Worm (Caenorhabditis elegans) whole organism, late embryonic: ENCODE results near the gene srxa-13.
A peak's percentile ranks its signal among the peaks of the same experiment; 100 is the strongest.

ENCODE experiments used
- Y22D7AL.16 ChIP-seq: sonication (generic microtip); optimal IDR thresholded peaks from 2 replicates; lab custom pipeline; 2016; ENCODE audit warnings: missing genetic modification characterization, missing compliant biosample characterization
- ahr-1 ChIP-seq: sonication (generic microtip); optimal IDR thresholded peaks from 2 replicates; lab custom pipeline; 2016; ENCODE audit warnings: missing genetic modification characterization, missing compliant biosample characterization
- ceh-14 ChIP-seq: sonication (generic microtip); optimal IDR thresholded peaks from 2 replicates; lab custom pipeline; 2016; ENCODE audit warnings: missing genotype, missing genetic modification characterization, missing compliant biosample characterization
- ceh-18 ChIP-seq: sonication (generic microtip); optimal IDR thresholded peaks from 2 replicates; lab custom pipeline; 2016; ENCODE audit warnings: missing genetic modification characterization, missing compliant biosample characterization
- ceh-2 ChIP-seq: sonication (generic microtip); optimal IDR thresholded peaks from 2 replicates; lab custom pipeline; 2016; ENCODE audit warnings: missing genotype, missing genetic modification characterization, missing compliant biosample characterization
- ceh-22 ChIP-seq: sonication (generic microtip); optimal IDR thresholded peaks from 2 replicates; lab custom pipeline; 2017; ENCODE audit warnings: missing biosample characterization, missing genetic modification characterization
- ceh-30 ChIP-seq: fragments of 150-350 bp; optimal IDR thresholded peaks from 2 replicates; lab custom pipeline; 2014; ENCODE audit warnings: missing biosample characterization, missing genetic modification characterization
- ceh-31 ChIP-seq: sonication (generic microtip); optimal IDR thresholded peaks from 2 replicates; lab custom pipeline; 2016; ENCODE audit warnings: missing genetic modification characterization, missing compliant biosample characterization
- ceh-34 ChIP-seq: sonication (generic microtip); optimal IDR thresholded peaks from 2 replicates; lab custom pipeline; 2016; ENCODE audit warnings: mild to moderate bottlenecking, missing genetic modification characterization, missing compliant biosample characterization
- dmd-4 ChIP-seq: sonication (generic microtip); optimal IDR thresholded peaks from 2 replicates; lab custom pipeline; 2016; ENCODE audit warnings: borderline replicate concordance, missing genetic modification characterization, missing compliant biosample characterization
- dve-1 ChIP-seq: sonication (generic microtip); optimal IDR thresholded peaks from 2 replicates; lab custom pipeline; 2017; ENCODE audit warnings: antibody characterized with exemption, mild to moderate bottlenecking, missing genetic modification characterization, missing compliant biosample characterization
- elt-2 ChIP-seq: sonication (generic microtip); optimal IDR thresholded peaks from 2 replicates; lab custom pipeline; 2016; ENCODE audit warnings: missing genetic modification reagents, missing genetic modification characterization, missing compliant biosample characterization
- eyg-1 ChIP-seq: sonication (generic microtip); optimal IDR thresholded peaks from 2 replicates; lab custom pipeline; 2016; ENCODE audit warnings: missing genotype, missing genetic modification characterization, missing compliant biosample characterization
- fkh-6 ChIP-seq: sonication (generic microtip); optimal IDR thresholded peaks from 2 replicates; lab custom pipeline; 2016; ENCODE audit warnings: missing genetic modification characterization, missing compliant biosample characterization
- gmeb-2 ChIP-seq: sonication (generic microtip); optimal IDR thresholded peaks from 2 replicates; lab custom pipeline; 2016; ENCODE audit warnings: missing genetic modification characterization, inconsistent platforms, missing compliant biosample characterization
- hlh-15 ChIP-seq: sonication (generic microtip); optimal IDR thresholded peaks from 2 replicates; lab custom pipeline; 2016; ENCODE audit warnings: missing genetic modification characterization, missing compliant biosample characterization
- hlh-30 ChIP-seq: sonication (generic microtip); optimal IDR thresholded peaks from 2 replicates; lab custom pipeline; 2017; ENCODE audit warnings: antibody characterized with exemption, missing genetic modification characterization, missing compliant biosample characterization; ENCODE audit not compliant: insufficient read depth
- hlh-6 ChIP-seq: sonication (generic microtip); optimal IDR thresholded peaks from 2 replicates; lab custom pipeline; 2016; ENCODE audit warnings: missing genotype, missing genetic modification characterization, missing compliant biosample characterization
- lin-11 ChIP-seq: fragments of 200-800 bp; sonication (Bioruptor generic); optimal IDR thresholded peaks from 2 replicates; lab custom pipeline; 2018; ENCODE audit warnings: mild to moderate bottlenecking, missing genetic modification characterization, missing compliant biosample characterization
- mec-3 ChIP-seq: sonication (generic microtip); optimal IDR thresholded peaks from 2 replicates; lab custom pipeline; 2016; ENCODE audit warnings: borderline replicate concordance, missing genetic modification characterization, missing compliant biosample characterization
- nhr-11 ChIP-seq: fragments of 150-350 bp; optimal IDR thresholded peaks from 2 replicates; lab custom pipeline; 2014; ENCODE audit warnings: missing biosample characterization, missing genetic modification characterization
- nhr-232 ChIP-seq: sonication (generic microtip); optimal IDR thresholded peaks from 2 replicates; lab custom pipeline; 2016; ENCODE audit warnings: missing genetic modification characterization, missing compliant biosample characterization
- npax-4 ChIP-seq: sonication (generic microtip); optimal IDR thresholded peaks from 2 replicates; lab custom pipeline; 2016; ENCODE audit warnings: missing genetic modification characterization, missing compliant biosample characterization
- odd-2 ChIP-seq: sonication (generic microtip); optimal IDR thresholded peaks from 2 replicates; lab custom pipeline; 2017; ENCODE audit warnings: antibody characterized with exemption, mild to moderate bottlenecking, missing genetic modification characterization, missing compliant biosample characterization
- pag-3 ChIP-seq: sonication (generic microtip); optimal IDR thresholded peaks from 2 replicates; lab custom pipeline; 2016; ENCODE audit warnings: missing compliant biosample characterization, missing genetic modification characterization, borderline replicate concordance
- pat-9 ChIP-seq: fragments of 200-800 bp; sonication (Bioruptor generic); optimal IDR thresholded peaks from 2 replicates; lab custom pipeline; 2018; ENCODE audit warnings: mild to moderate bottlenecking, missing genetic modification characterization, moderate library complexity, missing compliant biosample characterization
- pax-1 ChIP-seq: fragments of 150-350 bp; optimal IDR thresholded peaks from 2 replicates; lab custom pipeline; 2014; ENCODE audit warnings: missing biosample characterization, missing genetic modification characterization
- pha-2 ChIP-seq: sonication (generic microtip); optimal IDR thresholded peaks from 2 replicates; lab custom pipeline; 2017; ENCODE audit warnings: mild to moderate bottlenecking, missing genetic modification characterization, missing compliant biosample characterization
- pha-4 ChIP-seq: fragments of 150-350 bp; optimal IDR thresholded peaks from 2 replicates; lab custom pipeline; 2018; ENCODE audit warnings: missing biosample characterization, missing genetic modification reagents, missing genetic modification characterization
- pros-1 ChIP-seq: fragments of 150-350 bp; optimal IDR thresholded peaks from 2 replicates; lab custom pipeline; 2014; ENCODE audit warnings: missing biosample characterization, missing genetic modification reagents, missing genetic modification characterization
- sox-2 ChIP-seq: fragments of 200-800 bp; sonication (Bioruptor generic); IDR thresholded peaks from 2 replicates; pipeline ENCODE4 v1.3.6; 2022; ENCODE audit warnings: missing genetic modification reagents, missing genetic modification characterization, missing compliant biosample characterization
- sox-4 ChIP-seq: sonication (generic microtip); optimal IDR thresholded peaks from 2 replicates; lab custom pipeline; 2017; ENCODE audit warnings: mild to moderate bottlenecking, missing genetic modification characterization, inconsistent platforms, missing compliant biosample characterization
- syd-9 ChIP-seq: sonication (generic microtip); optimal IDR thresholded peaks from 2 replicates; lab custom pipeline; 2016; ENCODE audit warnings: mild to moderate bottlenecking, missing genetic modification characterization, moderate library complexity, missing compliant biosample characterization
- ttx-3 ChIP-seq: sonication (generic microtip); optimal IDR thresholded peaks from 2 replicates; lab custom pipeline; 2016; ENCODE audit warnings: missing genetic modification reagents, missing genetic modification characterization, missing compliant biosample characterization
- unc-42 ChIP-seq: sonication (generic microtip); optimal IDR thresholded peaks from 2 replicates; lab custom pipeline; 2016; ENCODE audit warnings: missing genotype, missing genetic modification characterization, missing compliant biosample characterization
- unc-55 ChIP-seq: sonication (generic microtip); optimal IDR thresholded peaks from 2 replicates; lab custom pipeline; 2017; ENCODE audit warnings: missing biosample characterization, missing genetic modification reagents, missing genetic modification characterization
- unc-86 ChIP-seq: sonication (generic microtip); optimal IDR thresholded peaks from 2 replicates; lab custom pipeline; 2016; ENCODE audit warnings: missing genetic modification characterization, missing compliant biosample characterization

The srxa-13 gene

ce11 chrV:13961927-13962419 lies 32.4 kb downstream of the srxa-13 start, which contains the start of the genes algn-13 and R10D12.13 (continued):
- TF ChIP-seq gmeb-2 (tag; lab: Kevin White, UChicago), result peak; percentile 72
- no peak for TF ChIP-seq pha-4
- peak; percentile 84 for TF ChIP-seq ceh-2 (tag; lab: Kevin White, UChicago)
- TF ChIP-seq hlh-30, result no peak
- peak; percentile 79 for TF ChIP-seq pha-2 (tag; lab: Kevin White, UChicago)
- peak; percentile 45 for TF ChIP-seq ceh-18 (tag; lab: Kevin White, UChicago)
- peak; percentile 90 for TF ChIP-seq ceh-14 (tag; lab: Kevin White, UChicago)
- no peak for TF ChIP-seq nhr-11 (tag; lab: Kevin White, UChicago)
- peak; percentile 81 for TF ChIP-seq ttx-3
- TF ChIP-seq unc-42 (tag; lab: Kevin White, UChicago), result peak; percentile 46
- TF ChIP-seq ceh-30 (tag; lab: Kevin White, UChicago), result no peak
- peak; percentile 60 for TF ChIP-seq npax-4 (tag; lab: Kevin White, UChicago)
- TF ChIP-seq lin-11 (tag; lab: Kevin White, UChicago), result peak; percentile 69
- TF ChIP-seq ceh-31 (tag; lab: Kevin White, UChicago), result peak; percentile 81
- no peak for TF ChIP-seq pag-3
- TF ChIP-seq pros-1, result no peak
- no peak for TF ChIP-seq ceh-22 (tag; lab: Kevin White, UChicago)

- TF ChIP-seq elt-2 (tag; lab: Kevin White, UChicago), result no peak
- TF ChIP-seq pax-1 (tag; lab: Kevin White, UChicago), result no peak
- no peak for TF ChIP-seq unc-55 (GFP tag; lab: Kevin White, UChicago)
- TF ChIP-seq sox-4 (tag; lab: Kevin White, UChicago), result no peak
- no peak for TF ChIP-seq pha-4
- no peak for TF ChIP-seq fkh-6 (tag; lab: Kevin White, UChicago)
- TF ChIP-seq syd-9 (tag; lab: Kevin White, UChicago), result no peak
- no peak for TF ChIP-seq mec-3
- TF ChIP-seq Y22D7AL.16 (tag; lab: Kevin White, UChicago), result no peak
- TF ChIP-seq nhr-232, result no peak
- no peak for TF ChIP-seq ceh-30 (tag; lab: Kevin White, UChicago)
- TF ChIP-seq pros-1, result no peak
Observed at ce11 chrV:13963279-13963976, 33.8 kb downstream of the srxa-13 start, which contains the start of gene sao-1. Gene sao-1 (plus strand): TSS chrV:13963926.

DNA sequence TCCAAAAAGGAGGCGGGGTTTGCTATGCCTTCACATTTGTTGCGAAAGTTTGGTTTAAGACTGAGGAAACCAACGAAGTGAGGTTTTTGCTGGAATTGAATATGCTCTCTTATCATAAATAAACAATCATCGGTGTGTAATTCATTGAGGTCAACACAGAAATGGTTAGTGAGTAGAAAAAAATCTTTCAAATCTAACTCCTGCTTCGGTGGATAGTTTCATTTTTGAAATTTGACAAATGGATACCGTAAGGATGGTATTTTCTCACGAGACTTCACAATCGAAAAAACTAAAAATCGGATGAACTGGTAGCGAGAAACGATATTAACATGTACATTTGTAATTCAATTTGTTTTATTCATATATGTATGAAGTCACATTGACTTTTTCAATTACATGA lies 51.2 kb downstream of the srxa-13 start, which contains the start of gene eol-1:
TSS of gene eol-1 (minus strand) at position 101 of the 400 bp plus-strand sequence.
- TF ChIP-seq pat-9, result no peak
- no peak for TF ChIP-seq hlh-6 (tag; lab: Kevin White, UChicago)
- no peak for TF ChIP-seq ceh-34
- no peak for TF ChIP-seq ahr-1 (tag; lab: Kevin White, UChicago)
- TF ChIP-seq eyg-1 (tag; lab: Kevin White, UChicago), result no peak
- no peak for TF ChIP-seq dve-1
- no peak for TF ChIP-seq sox-2 (GFP tag; lab: Robert Waterston, UW)
- TF ChIP-seq hlh-15 (tag; lab: Kevin White, UChicago), result no peak
- TF ChIP-seq syd-9 (tag; lab: Kevin White, UChicago), result no peak
- TF ChIP-seq odd-2, result no peak
- TF ChIP-seq unc-86 (tag; lab: Kevin White, UChicago), result no peak
- no peak for TF ChIP-seq pha-2 (tag; lab: Kevin White, UChicago)
- no peak for TF ChIP-seq pag-3
- no peak for TF ChIP-seq dmd-4
- TF ChIP-seq pros-1, result no peak
- TF ChIP-seq hlh-30, result no peak
